Worm (Caenorhabditis elegans): ENCODE data around the gene acy-3.

ce11 chrIII:3803113-3803512, 16.8 kb upstream of the acy-3 start:
- no peak for TF ChIP-seq ama-1 (optimal IDR thresholded peaks at IDR 0.05)
- no peak for TF ChIP-seq che-1 (tag; optimal IDR thresholded peaks at IDR 0.05)
- TF ChIP-seq fax-1 (tag; optimal IDR thresholded peaks at IDR 0.05) = no peak
- TF ChIP-seq lin-11 (tag; optimal IDR thresholded peaks at IDR 0.05) = no peak
- no peak for TF ChIP-seq unc-3 (GFP tag; conservative IDR thresholded peaks at IDR 0.05)
- no peak for TF ChIP-seq unc-3 (tag; optimal IDR thresholded peaks at IDR 0.05)
